Worm (Caenorhabditis elegans) whole organism, midembryonic: ENCODE results near the gene Y73B3A.1.
"Not testable (repeated sequence)": the region's sequence is repeated elsewhere in the genome, so short reads cannot be mapped to it uniquely, and the experiment has no call there.

ENCODE experiments used
- T22C8.4 ChIP-seq: fragments of 200-800 bp; sonication (Bioruptor generic); IDR thresholded peaks from 2 replicates; pipeline ENCODE4 v1.3.6; 2022; ENCODE audit warnings: missing genetic modification characterization, missing compliant biosample characterization
- flt-1 ChIP-seq: fragments of 200-800 bp; sonication (Bioruptor generic); IDR thresholded peaks from 2 replicates; pipeline ENCODE4 v1.3.6; 2022; ENCODE audit warnings: missing genetic modification characterization, missing compliant biosample characterization
- med-1 ChIP-seq: sonication (generic microtip); optimal IDR thresholded peaks from 2 replicates; lab custom pipeline; 2017; ENCODE audit warnings: missing genetic modification characterization, mild to moderate bottlenecking, missing compliant biosample characterization, antibody characterized with exemption, missing genetic modification reagents; ENCODE audit not compliant: insufficient read depth
- ref-1 ChIP-seq: fragments of 200-800 bp; sonication (Bioruptor generic); conservative IDR thresholded peaks from 2 replicates; pipeline ENCODE4 v1.3.6; 2022; ENCODE audit warnings: missing genetic modification reagents, missing genetic modification characterization, missing compliant biosample characterization
- ztf-23 ChIP-seq: fragments of 200-800 bp; sonication (Bioruptor generic); IDR thresholded peaks from 2 replicates; pipeline ENCODE4 v1.3.6; 2022; ENCODE audit warnings: missing genetic modification reagents, missing genetic modification characterization, missing compliant biosample characterization
- ztf-29 ChIP-seq: fragments of 200-800 bp; sonication (Bioruptor generic); IDR thresholded peaks from 2 replicates; pipeline ENCODE4 v1.3.6; 2022; ENCODE audit warnings: missing genetic modification reagents, missing genetic modification characterization, missing compliant biosample characterization

ce11 chrX:8847-9246 is 37.9 kb downstream of the Y73B3A.1 start:
- TF ChIP-seq med-1 (GFP tag; lab: Kevin White, UChicago); flt-1; ref-1 (GFP tag; lab: Robert Waterston, UW); ztf-29 (GFP tag; lab: Robert Waterston, UW); T22C8.4 (GFP tag; lab: Robert Waterston, UW): not testable (repeated sequence)
- peak; percentile 70; the same call in 1 of the 2 replicates for TF ChIP-seq ztf-23 (GFP tag; lab: Robert Waterston, UW)
